Worm (Caenorhabditis elegans): ENCODE data around the gene ZK856.19.

ZK856.19 gene

DNA sequence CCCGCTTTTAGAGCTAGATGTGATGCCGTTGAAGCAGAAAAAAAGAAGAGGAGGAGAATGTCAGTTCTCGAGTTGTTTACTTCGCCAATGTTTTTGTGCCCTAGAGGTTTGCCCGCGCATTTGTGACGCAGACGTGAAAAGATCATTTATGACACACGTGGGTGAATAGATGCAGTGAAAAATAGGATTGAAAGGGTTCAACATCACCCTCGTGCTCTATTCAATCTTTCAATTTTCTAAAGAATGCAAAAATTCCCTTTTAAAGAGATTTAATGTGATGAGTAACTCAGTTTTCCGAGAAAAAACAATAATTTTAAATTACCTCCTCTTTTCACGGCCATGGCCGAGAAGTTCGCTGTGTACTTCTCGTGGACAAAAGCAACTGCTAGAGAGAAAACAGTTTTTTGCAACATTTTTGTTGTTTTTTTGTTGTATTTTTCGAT, 41.8 kb upstream of the ZK856.19 start:
- no peak for TF ChIP-seq elt-3 (tag; optimal IDR thresholded peaks at IDR 0.05)
- no peak for TF ChIP-seq daf-12 (tag; optimal IDR thresholded peaks at IDR 0.05)
- TF ChIP-seq unc-39 (tag; optimal IDR thresholded peaks at IDR 0.05), result no peak
- TF ChIP-seq egl-27 (tag; optimal IDR thresholded peaks at IDR 0.05), result no peak
- no peak for TF ChIP-seq ztf-11 (tag; optimal IDR thresholded peaks at IDR 0.05)
- TF ChIP-seq ama-1 (optimal IDR thresholded peaks at IDR 0.05), result no peak
- no peak for TF ChIP-seq nhr-25 (tag; optimal IDR thresholded peaks at IDR 0.05)
- no peak for TF ChIP-seq lsy-12 (tag; optimal IDR thresholded peaks at IDR 0.05)
- no peak for TF ChIP-seq zag-1 (tag; optimal IDR thresholded peaks at IDR 0.05)
- no peak for TF ChIP-seq ceh-28 (tag; optimal IDR thresholded peaks at IDR 0.05)
- TF ChIP-seq nhr-43 (tag; optimal IDR thresholded peaks at IDR 0.05; ENCODE audit: poor library complexity, severe bottlenecking), result no peak
- peak; percentile 79 for TF ChIP-seq pha-4 (tag; optimal IDR thresholded peaks at IDR 0.05)
- TF ChIP-seq hmg-11 (tag; optimal IDR thresholded peaks at IDR 0.05), result no peak
- no peak for TF ChIP-seq mml-1 (tag; optimal IDR thresholded peaks at IDR 0.05)
- peak; percentile 94 for TF ChIP-seq lin-39 (tag; optimal IDR thresholded peaks at IDR 0.05)
- TF ChIP-seq lin-15B (tag; optimal IDR thresholded peaks at IDR 0.05), result peak; percentile 34
- peak; percentile 62 for TF ChIP-seq egl-5 (tag; optimal IDR thresholded peaks at IDR 0.05)
- TF ChIP-seq ZK546.5 (tag; optimal IDR thresholded peaks at IDR 0.05), result no peak
- no peak for TF ChIP-seq nhr-237 (tag; optimal IDR thresholded peaks at IDR 0.05)
- TF ChIP-seq fkh-2 (tag; optimal IDR thresholded peaks at IDR 0.05), result no peak
- TF ChIP-seq elt-2 (tag; optimal IDR thresholded peaks at IDR 0.05), result no peak
- TF ChIP-seq mdl-1 (tag; optimal IDR thresholded peaks at IDR 0.05), result peak; percentile 89
- TF ChIP-seq R02D3.7 (tag; optimal IDR thresholded peaks at IDR 0.05), result no peak
- TF ChIP-seq pqm-1 (tag; optimal IDR thresholded peaks at IDR 0.05), result no peak
- TF ChIP-seq nhr-77 (tag; optimal IDR thresholded peaks at IDR 0.05), result no peak
- no peak for TF ChIP-seq nhr-23 (tag; optimal IDR thresholded peaks at IDR 0.05)
- TF ChIP-seq eor-1 (tag; optimal IDR thresholded peaks at IDR 0.05), result no peak
- TF ChIP-seq nhr-11 (tag; optimal IDR thresholded peaks at IDR 0.05), result no peak
- TF ChIP-seq nhr-76 (tag; optimal IDR thresholded peaks at IDR 0.05), result no peak
- TF ChIP-seq elt-1 (tag; optimal IDR thresholded peaks at IDR 0.05), result no peak
- no peak for TF ChIP-seq tbx-2 (tag; optimal IDR thresholded peaks at IDR 0.05)
- TF ChIP-seq ceh-82 (tag; optimal IDR thresholded peaks at IDR 0.05), result no peak
- TF ChIP-seq nhr-28 (tag; optimal IDR thresholded peaks at IDR 0.05), result no peak
- no peak for TF ChIP-seq unc-62 (GFP tag; optimal IDR thresholded peaks at IDR 0.05)
- TF ChIP-seq snpc-4 (tag; optimal IDR thresholded peaks at IDR 0.05), result peak; percentile 18
- no peak for TF ChIP-seq jun-1 (tag; optimal IDR thresholded peaks at IDR 0.05)
- no peak for TF ChIP-seq nhr-67 (tag; optimal IDR thresholded peaks at IDR 0.05)
- TF ChIP-seq ceh-16 (tag; optimal IDR thresholded peaks at IDR 0.05), result no peak
- no peak for TF ChIP-seq aly-2 (tag; optimal IDR thresholded peaks at IDR 0.05)
- no peak for TF ChIP-seq ceh-9 (tag; optimal IDR thresholded peaks at IDR 0.05)
- no peak for TF ChIP-seq ztf-4 (tag; optimal IDR thresholded peaks at IDR 0.05)
- TF ChIP-seq skn-1 (tag; optimal IDR thresholded peaks at IDR 0.05), result no peak
- TF ChIP-seq nhr-12 (tag; optimal IDR thresholded peaks at IDR 0.05), result no peak
- peak; percentile 57 for TF ChIP-seq fkh-10 (GFP tag; optimal IDR thresholded peaks at IDR 0.05)
- TF ChIP-seq sea-2 (GFP tag; optimal IDR thresholded peaks at IDR 0.05), result no peak
- peak; percentile 66 for TF ChIP-seq nfya-1 (tag; optimal IDR thresholded peaks at IDR 0.05; ENCODE audit: insufficient read depth)
- no peak for TF ChIP-seq fos-1 (tag; optimal IDR thresholded peaks at IDR 0.05)

ce11 chrV:10245615-10246014, 40.9 kb upstream of the ZK856.19 start:
- TF ChIP-seq pqm-1 (tag; optimal IDR thresholded peaks at IDR 0.05), result peak; percentile 30
- no peak for TF ChIP-seq hmg-11 (tag; optimal IDR thresholded peaks at IDR 0.05)
- peak; percentile 38 for TF ChIP-seq elt-2 (tag; optimal IDR thresholded peaks at IDR 0.05)
- TF ChIP-seq snpc-4 (tag; optimal IDR thresholded peaks at IDR 0.05), result no peak
- peak; percentile 90 for TF ChIP-seq pha-4 (tag; optimal IDR thresholded peaks at IDR 0.05)

All from whole organism, L3 larva.